Fruit fly (Drosophila melanogaster): ENCODE measurements around the gene CG14855.

CG14855 gene

dm6 chr3R:14846924-14847599 lies 51.0 kb downstream of the CG14855 start (continued):
- peak; percentile 31; the same call in 1 of the 2 replicates for TF ChIP-seq Ptx1 (GFP tag; IDR thresholded peaks at IDR 0.05)
- TF ChIP-seq wor (GFP tag; IDR thresholded peaks at IDR 0.05), result 0 out of 2 replicates have a peak, but pooled peaks have one; percentile 14
- peak; percentile 8 for TF ChIP-seq tio (GFP tag; optimal IDR thresholded peaks at IDR 0.05)
- peak; percentile 14; the same call in 1 of the 2 replicates for TF ChIP-seq lmd (GFP tag; IDR thresholded peaks at IDR 0.05)
- no peak for TF ChIP-seq CG17612 (GFP tag; IDR thresholded peaks at IDR 0.05)
- TF ChIP-seq E2f1 (GFP tag; IDR thresholded peaks at IDR 0.05), result 0 out of 2 replicates have a peak, but pooled peaks have one; percentile 13
- TF ChIP-seq bsh (GFP tag; optimal IDR thresholded peaks at IDR 0.05), result peak in 1 of 2 experiments; percentile 49
- TF ChIP-seq Blimp-1 (GFP tag; optimal IDR thresholded peaks at IDR 0.05), result peak; percentile 54
- 0 out of 3 replicates have a peak, but pooled peaks have one; percentile 9 for TF ChIP-seq ase (GFP tag; IDR thresholded peaks at IDR 0.05)
- no peak for TF ChIP-seq exex (tag; optimal IDR thresholded peaks at IDR 0.05)
- peak; percentile 8 for TF ChIP-seq CG11504 (tag; optimal IDR thresholded peaks at IDR 0.05)
- TF ChIP-seq dmrt99B (tag; optimal IDR thresholded peaks at IDR 0.05), result peak; percentile 9
- no peak for TF ChIP-seq Mad (GFP tag; optimal IDR thresholded peaks at IDR 0.05)
- TF ChIP-seq crp (GFP tag; optimal IDR thresholded peaks at IDR 0.05), result no peak
- peak; percentile 78 for TF ChIP-seq Drgx (GFP tag; IDR thresholded peaks at IDR 0.05)
- TF ChIP-seq sens (GFP tag), result peak; percentile 82
- 0 out of 2 replicates have a peak, but pooled peaks have one; percentile 37 for TF ChIP-seq ttk (GFP tag; IDR thresholded peaks at IDR 0.05)
- TF ChIP-seq prd (optimal IDR thresholded peaks at IDR 0.05), result no peak
- TF ChIP-seq prd (GFP tag; IDR thresholded peaks at IDR 0.05), result peak; percentile 35; the same call in 1 of the 3 replicates
- TF ChIP-seq Med (GFP tag), result peak; percentile 63

dm6 chr3R:14847844-14848243 lies 51.7 kb downstream of the CG14855 start:
- TF ChIP-seq Drgx (GFP tag; IDR thresholded peaks at IDR 0.05) (peak; percentile 40; the same call in 1 of the 2 replicates), Dek (tag; optimal IDR thresholded peaks at IDR 0.05) (no peak), bsh (GFP tag; optimal IDR thresholded peaks at IDR 0.05) (peak in 1 of 2 experiments; percentile 44)
